Fruit fly (Drosophila melanogaster): Measurements from ENCODE around the gene lin-52.

lin-52 gene

dm6 chrX:5737676-5738220, 17.0 kb downstream of the lin-52 start, which contains the start of gene Snx27:
Gene Snx27 (minus strand): TSS chrX:5738031.
- peak; percentile 99 for TF ChIP-seq Blimp-1 (GFP tag; optimal IDR thresholded peaks at IDR 0.05)
- no peak for TF ChIP-seq net (GFP tag; optimal IDR thresholded peaks at IDR 0.05)
- no peak for TF ChIP-seq CG11762 (GFP tag; optimal IDR thresholded peaks at IDR 0.05; ENCODE audit: insufficient read depth)
- no peak for TF ChIP-seq CG6792 (GFP tag; optimal IDR thresholded peaks at IDR 0.05)
- no peak for TF ChIP-seq CG3032 (tag; optimal IDR thresholded peaks at IDR 0.05)
- TF ChIP-seq pdm3 (GFP tag; optimal IDR thresholded peaks at IDR 0.05) = peak; percentile 11
- TF ChIP-seq spab (GFP tag; optimal IDR thresholded peaks at IDR 0.05) = no peak
- TF ChIP-seq svp (GFP tag) = peak; percentile 67
- TF ChIP-seq Hr4 (GFP tag; optimal IDR thresholded peaks at IDR 0.05) = no peak
- TF ChIP-seq CG6854 (GFP tag; optimal IDR thresholded peaks at IDR 0.05) = peak; percentile 63
- peak; percentile 45 for TF ChIP-seq topi (GFP tag; optimal IDR thresholded peaks at IDR 0.05)
- TF ChIP-seq CG15336 (GFP tag; IDR thresholded peaks at IDR 0.05) = no peak; the same call in 1 of the 2 replicates
- TF ChIP-seq Met (GFP tag; optimal IDR thresholded peaks at IDR 0.05) = peak; percentile 31
- no peak for TF ChIP-seq fd59A (GFP tag; optimal IDR thresholded peaks at IDR 0.05)
- TF ChIP-seq CG9139 (GFP tag; optimal IDR thresholded peaks at IDR 0.05) = no peak
- TF ChIP-seq eg (GFP tag; IDR thresholded peaks at IDR 0.05) = peak; percentile 44; the same call in 1 of the 3 replicates
- TF ChIP-seq CG1621 (tag; optimal IDR thresholded peaks at IDR 0.05) = no peak
- TF ChIP-seq Hr39 (GFP tag; optimal IDR thresholded peaks at IDR 0.05) = peak; percentile 22
- no peak for TF ChIP-seq CG7368 (GFP tag; optimal IDR thresholded peaks at IDR 0.05)
- no peak for TF ChIP-seq CG11902 (GFP tag; optimal IDR thresholded peaks at IDR 0.05)
- no peak for TF ChIP-seq Lpt (GFP tag; optimal IDR thresholded peaks at IDR 0.05)
- TF ChIP-seq Eip93F (GFP tag; optimal IDR thresholded peaks at IDR 0.05) = no peak
- TF ChIP-seq Hr38 (GFP tag; optimal IDR thresholded peaks at IDR 0.05) = no peak
- TF ChIP-seq dsx (GFP tag; optimal IDR thresholded peaks at IDR 0.05; ENCODE audit: poor library complexity, severe bottlenecking) = peak; percentile 10
- peak; percentile 47 for TF ChIP-seq esn (GFP tag; optimal IDR thresholded peaks at IDR 0.05)
- peak; percentile 20 for TF ChIP-seq Ets21C (GFP tag; optimal IDR thresholded peaks at IDR 0.05)
- no peak for TF ChIP-seq CG10669 (GFP tag; optimal IDR thresholded peaks at IDR 0.05)
- TF ChIP-seq CG3919 (GFP tag; optimal IDR thresholded peaks at IDR 0.05) = no peak
- peak; percentile 26 for TF ChIP-seq CG31627 (GFP tag; optimal IDR thresholded peaks at IDR 0.05)
- TF ChIP-seq lz (GFP tag; optimal IDR thresholded peaks at IDR 0.05) = peak; percentile 37
- TF ChIP-seq vri (GFP tag; optimal IDR thresholded peaks at IDR 0.05) = peak; percentile 32
- TF ChIP-seq CG10631 (GFP tag; optimal IDR thresholded peaks at IDR 0.05) = no peak
- no peak; the same call in 2 of the 3 replicates for TF ChIP-seq CG8119 (GFP tag; IDR thresholded peaks at IDR 0.05)
- TF ChIP-seq Gug (GFP tag; IDR thresholded peaks at IDR 0.05) = 0 out of 2 replicates have a peak, but pooled peaks have one; percentile 14
- TF ChIP-seq CG6808 (GFP tag; optimal IDR thresholded peaks at IDR 0.05) = no peak
- TF ChIP-seq dac (GFP tag; optimal IDR thresholded peaks at IDR 0.05) = no peak
- TF ChIP-seq CG16779 (tag; optimal IDR thresholded peaks at IDR 0.05) = peak; percentile 56
- TF ChIP-seq OdsH (GFP tag; optimal IDR thresholded peaks at IDR 0.05) = no peak
- TF ChIP-seq CG32006 (GFP tag; optimal IDR thresholded peaks at IDR 0.05) = no peak
- TF ChIP-seq fd85E (GFP tag; optimal IDR thresholded peaks at IDR 0.05) = no peak
- no peak for TF ChIP-seq CG6276 (GFP tag; optimal IDR thresholded peaks at IDR 0.05)
- no peak for TF ChIP-seq Ets96B (tag; optimal IDR thresholded peaks at IDR 0.05)
- peak; percentile 54 for TF ChIP-seq Sox102F (GFP tag; optimal IDR thresholded peaks at IDR 0.05)
- no peak for TF ChIP-seq cyc (GFP tag; optimal IDR thresholded peaks at IDR 0.05)
- TF ChIP-seq achi (GFP tag; optimal IDR thresholded peaks at IDR 0.05) = no peak
- TF ChIP-seq acj6 (GFP tag; optimal IDR thresholded peaks at IDR 0.05) = no peak
- peak; percentile 60 for TF ChIP-seq Eip78C (GFP tag)
- TF ChIP-seq CG6163 (GFP tag; IDR thresholded peaks at IDR 0.05) = peak; percentile 32; the same call in 1 of the 3 replicates
- TF ChIP-seq CG4318 (GFP tag; optimal IDR thresholded peaks at IDR 0.05) = no peak
- TF ChIP-seq salr (GFP tag; optimal IDR thresholded peaks at IDR 0.05) = no peak
- peak; percentile 4 for TF ChIP-seq CG34406 (GFP tag; optimal IDR thresholded peaks at IDR 0.05)
- TF ChIP-seq Sox15 (GFP tag; optimal IDR thresholded peaks at IDR 0.05) = no peak
